Fruit fly (Drosophila melanogaster) whole organism, embryonic: ENCODE measurements around the gene CG43760.

Experiments
- Awh ChIP-seq: fragments of 200-800 bp; sonication (Bioruptor generic); IDR thresholded peaks from 2 replicates; pipeline ENCODE4, ENCODE4 v1.3.6; 2022; ENCODE audit warnings: missing biosample characterization, missing genetic modification characterization
- CG10147 ChIP-seq: fragments of 200-800 bp; sonication (Bioruptor generic); optimal IDR thresholded peaks from 2 replicates; lab custom pipeline; 2019; ENCODE audit warnings: missing biosample characterization, mild to moderate bottlenecking, missing genetic modification characterization, moderate library complexity
- CG1024 ChIP-seq: fragments of 200-800 bp; sonication (Bioruptor generic); IDR thresholded peaks from 2 replicates; pipeline ENCODE4 v1.3.6; 2022; ENCODE audit warnings: missing biosample characterization, missing genetic modification characterization
- CG10565 ChIP-seq: fragments of 200-800 bp; sonication (Bioruptor generic); optimal IDR thresholded peaks from 3 replicates; lab custom pipeline; 2016; ENCODE audit warnings: missing biosample characterization, mild to moderate bottlenecking, missing genetic modification characterization
- CG11504 ChIP-seq: fragments of 200-800 bp; sonication (Bioruptor generic); optimal IDR thresholded peaks from 3 replicates; lab custom pipeline; 2019; ENCODE audit warnings: missing biosample characterization, mild to moderate bottlenecking, missing genetic modification characterization, moderate library complexity
- CG14860 ChIP-seq: fragments of 200-800 bp; sonication (Bioruptor generic); IDR thresholded peaks from 3 replicates; pipeline ENCODE4 v1.3.6; 2022; ENCODE audit warnings: missing biosample characterization, missing genetic modification characterization; ENCODE audit not compliant: partially characterized antibody
- CG16863 ChIP-seq: fragments of 200-800 bp; sonication (Bioruptor generic); optimal IDR thresholded peaks from 3 replicates; lab custom pipeline; 2016; ENCODE audit warnings: missing biosample characterization, missing genetic modification characterization
- CG18262 ChIP-seq: fragments of 200-800 bp; optimal IDR thresholded peaks from 3 replicates; lab custom pipeline; 2019; ENCODE audit warnings: missing biosample characterization, mild to moderate bottlenecking, missing genetic modification characterization, moderate library complexity
- CG18619 ChIP-seq: fragments of 200-800 bp; sonication (Bioruptor generic); optimal IDR thresholded peaks from 3 replicates; lab custom pipeline; 2017; ENCODE audit warnings: missing biosample characterization, mild to moderate bottlenecking, missing genetic modification characterization
- CG33213 ChIP-seq: fragments of 200-800 bp; sonication (Bioruptor generic); optimal IDR thresholded peaks from 3 replicates; lab custom pipeline; 2016; ENCODE audit warnings: missing biosample characterization, missing genetic modification characterization
- CG4328 ChIP-seq: fragments of 200-800 bp; sonication (Bioruptor generic); optimal IDR thresholded peaks from 3 replicates; lab custom pipeline; 2017; ENCODE audit warnings: missing biosample characterization, missing genetic modification reagents, missing genetic modification characterization
- CG5180 ChIP-seq: fragments of 200-800 bp; sonication (Bioruptor generic); optimal IDR thresholded peaks from 3 replicates; lab custom pipeline; 2017; ENCODE audit warnings: missing biosample characterization, missing genetic modification characterization, mild to moderate bottlenecking, moderate library complexity, missing genetic modification reagents
- CG5245 ChIP-seq: fragments of 200-800 bp; sonication (Bioruptor generic); optimal IDR thresholded peaks from 3 replicates; lab custom pipeline; 2016; ENCODE audit warnings: missing biosample characterization, missing genetic modification characterization
- CG6791 ChIP-seq: fragments of 200-800 bp; sonication (Bioruptor generic); IDR thresholded peaks from 3 replicates; pipeline ENCODE4 v1.3.6; 2022; ENCODE audit warnings: missing biosample characterization, missing genetic modification characterization; ENCODE audit not compliant: partially characterized antibody
- Dll ChIP-seq: fragments of 200-800 bp; sonication (Bioruptor generic); IDR thresholded peaks from 4 replicates; pipeline ENCODE4 v1.3.6; 2022; ENCODE audit warnings: missing biosample characterization, missing genetic modification characterization; ENCODE audit not compliant: partially characterized antibody
- Dref ChIP-seq: fragments of 200-800 bp; sonication (Bioruptor generic); IDR thresholded peaks from 2 replicates; pipeline ENCODE4 v1.3.6; 2022; ENCODE audit warnings: missing biosample characterization, missing genetic modification characterization
- Elba2 ChIP-seq: fragments of 200-800 bp; sonication (Bioruptor generic); optimal IDR thresholded peaks from 3 replicates; lab custom pipeline; 2016; ENCODE audit warnings: missing biosample characterization, missing genetic modification characterization
- Fer3 ChIP-seq: fragments of 200-800 bp; sonication (Bioruptor generic); optimal IDR thresholded peaks from 2 replicates; lab custom pipeline; 2018; ENCODE audit warnings: missing biosample characterization, mild to moderate bottlenecking, missing genetic modification characterization, moderate library complexity
- GATAe ChIP-seq: fragments of 200-800 bp; sonication (Bioruptor generic); conservative IDR thresholded peaks from 2 replicates; pipeline ENCODE4 v1.3.6; 2022; ENCODE audit warnings: missing biosample characterization, missing genetic modification characterization
- HHEX ChIP-seq: fragments of 200-800 bp; sonication (Bioruptor generic); optimal IDR thresholded peaks from 3 replicates; lab custom pipeline; 2017; ENCODE audit warnings: missing biosample characterization, mild to moderate bottlenecking, missing genetic modification characterization, missing genetic modification reagents
- Lim3 ChIP-seq: fragments of 200-800 bp; sonication (Bioruptor generic); IDR thresholded peaks from 2 replicates; pipeline ENCODE4 v1.3.6; 2022; ENCODE audit warnings: missing biosample characterization, missing genetic modification characterization
- Lpt ChIP-seq: fragments of >200 bp; optimal IDR thresholded peaks from 2 replicates; lab custom pipeline; 2018; ENCODE audit warnings: missing biosample characterization, missing genetic modification characterization
- MTF-1 ChIP-seq: fragments of 200-800 bp; sonication (Bioruptor generic); optimal IDR thresholded peaks from 2 replicates; lab custom pipeline; 2018; ENCODE audit warnings: missing biosample characterization, mild to moderate bottlenecking, missing genetic modification characterization, borderline replicate concordance
- Mad ChIP-seq: fragments of 200-800 bp; sonication (Bioruptor generic); optimal IDR thresholded peaks from 2 replicates; lab custom pipeline; 2016; ENCODE audit warnings: missing biosample characterization, missing genetic modification characterization
- Nf-YB ChIP-seq: fragments of 200-800 bp; sonication (Bioruptor generic); optimal IDR thresholded peaks from 3 replicates; lab custom pipeline; 2019; ENCODE audit warnings: missing biosample characterization, mild to moderate bottlenecking, missing genetic modification characterization, moderate library complexity
- Sry-β ChIP-seq: fragments of 200-800 bp; sonication (Bioruptor generic); optimal IDR thresholded peaks from 2 replicates; lab custom pipeline; 2018; ENCODE audit warnings: missing biosample characterization, mild to moderate bottlenecking, missing genetic modification characterization, moderate library complexity
- ap ChIP-seq: fragments of 200-800 bp; sonication (Bioruptor generic); IDR thresholded peaks from 2 replicates; pipeline ENCODE4 v1.3.6; 2022; ENCODE audit warnings: missing biosample characterization, missing genetic modification characterization
- bowl ChIP-seq: fragments of 200-800 bp; sonication (Bioruptor generic); IDR thresholded peaks from 2 replicates; pipeline ENCODE4 v1.3.6; 2022; ENCODE audit warnings: missing biosample characterization, missing genetic modification characterization
- dan ChIP-seq: fragments of 200-800 bp; sonication (Bioruptor generic); IDR thresholded peaks from 2 replicates; pipeline ENCODE4 v1.3.6; 2022; ENCODE audit warnings: missing biosample characterization, missing genetic modification characterization
- dpn ChIP-seq, 2 experiments: fragments of 200-800 bp; sonication (Bioruptor generic); optimal IDR thresholded peaks; 3 replicates each; lab custom pipeline; 2016; ENCODE audit warnings: missing biosample characterization in 2 of 2, missing genetic modification characterization in 2 of 2
- ems ChIP-seq: fragments of 200-800 bp; sonication (Bioruptor generic); optimal IDR thresholded peaks from 3 replicates; lab custom pipeline; 2016; ENCODE audit warnings: missing biosample characterization, missing genetic modification characterization
- gsb ChIP-seq: fragments of 200-800 bp; sonication (Bioruptor generic); IDR thresholded peaks from 2 replicates; pipeline ENCODE4 v1.3.6; 2022; ENCODE audit warnings: missing biosample characterization, missing genetic modification characterization
- maf-S ChIP-seq: fragments of 200-800 bp; sonication (Bioruptor generic); optimal IDR thresholded peaks from 2 replicates; lab custom pipeline; 2016; ENCODE audit warnings: missing biosample characterization, missing genetic modification characterization
- mirr ChIP-seq: fragments of 200-800 bp; sonication (Bioruptor generic); optimal IDR thresholded peaks from 3 replicates; lab custom pipeline; 2018; ENCODE audit warnings: missing biosample characterization, mild to moderate bottlenecking, missing genetic modification characterization
- nom ChIP-seq: fragments of 200-800 bp; sonication (Bioruptor generic); optimal IDR thresholded peaks from 2 replicates; lab custom pipeline; 2017; ENCODE audit warnings: missing biosample characterization, missing genetic modification characterization, mild to moderate bottlenecking, moderate library complexity, missing genetic modification reagents
- pita ChIP-seq: fragments of 200-800 bp; sonication (Bioruptor generic); optimal IDR thresholded peaks from 2 replicates; lab custom pipeline; 2017; ENCODE audit warnings: missing biosample characterization, mild to moderate bottlenecking, missing genetic modification characterization
- pnt ChIP-seq: fragments of 200-800 bp; sonication (Bioruptor generic); optimal IDR thresholded peaks from 3 replicates; lab custom pipeline; 2016; ENCODE audit warnings: missing biosample characterization, missing genetic modification characterization
- pum ChIP-seq: fragments of 200-800 bp; sonication (Bioruptor generic); optimal IDR thresholded peaks from 2 replicates; lab custom pipeline; 2016; ENCODE audit warnings: missing biosample characterization, missing genetic modification characterization
- ranshi ChIP-seq: fragments of 200-800 bp; sonication (Bioruptor generic); IDR thresholded peaks from 2 replicates; pipeline ENCODE4 v1.3.6; 2022; ENCODE audit warnings: missing biosample characterization, missing genetic modification characterization
- run ChIP-seq: fragments of 200-800 bp; sonication (Bioruptor generic); optimal IDR thresholded peaks from 3 replicates; lab custom pipeline; 2018; ENCODE audit warnings: missing biosample characterization, mild to moderate bottlenecking, missing genetic modification characterization
- scrt ChIP-seq: fragments of 200-800 bp; sonication (Bioruptor generic); optimal IDR thresholded peaks from 2 replicates; lab custom pipeline; 2018; ENCODE audit warnings: missing biosample characterization, mild to moderate bottlenecking, missing genetic modification characterization, moderate library complexity
- sd ChIP-seq: fragments of 200-800 bp; sonication (Bioruptor generic); optimal IDR thresholded peaks from 3 replicates; lab custom pipeline; 2018; ENCODE audit warnings: missing biosample characterization, mild to moderate bottlenecking, missing genetic modification characterization, moderate library complexity
- sens-2 ChIP-seq: fragments of 200-800 bp; sonication (Bioruptor generic); IDR thresholded peaks from 2 replicates; pipeline ENCODE4 v1.3.6; 2022; ENCODE audit warnings: missing biosample characterization, missing genetic modification characterization
- sima ChIP-seq: fragments of 200-800 bp; sonication (Bioruptor generic); optimal IDR thresholded peaks from 2 replicates; lab custom pipeline; 2016; ENCODE audit warnings: missing biosample characterization, missing genetic modification characterization
- tll ChIP-seq, 2 experiments: fragments of 200-800 bp in 1 of 2; fragments of >200 bp in 1 of 2; sonication (Bioruptor generic) in 1 of 2; optimal IDR thresholded peaks; 2 replicates each; lab custom pipeline; 2017 to 2019; ENCODE audit warnings: missing biosample characterization in 2 of 2, missing genetic modification characterization in 2 of 2, mild to moderate bottlenecking in 1 of 2, moderate library complexity in 1 of 2
- tna ChIP-seq: fragments of 200-800 bp; sonication (Bioruptor generic); IDR thresholded peaks from 2 replicates; pipeline ENCODE4 v1.3.6; 2022; ENCODE audit warnings: missing biosample characterization, missing genetic modification characterization; ENCODE audit not compliant: partially characterized antibody
- yki ChIP-seq: fragments of >200 bp; optimal IDR thresholded peaks from 3 replicates; lab custom pipeline; 2018
- zfh1 ChIP-seq: fragments of 200-800 bp; sonication (Bioruptor generic); IDR thresholded peaks from 3 replicates; pipeline ENCODE4 v1.3.6; 2022; ENCODE audit warnings: missing biosample characterization, missing genetic modification characterization

The CG43760 gene

DNA sequence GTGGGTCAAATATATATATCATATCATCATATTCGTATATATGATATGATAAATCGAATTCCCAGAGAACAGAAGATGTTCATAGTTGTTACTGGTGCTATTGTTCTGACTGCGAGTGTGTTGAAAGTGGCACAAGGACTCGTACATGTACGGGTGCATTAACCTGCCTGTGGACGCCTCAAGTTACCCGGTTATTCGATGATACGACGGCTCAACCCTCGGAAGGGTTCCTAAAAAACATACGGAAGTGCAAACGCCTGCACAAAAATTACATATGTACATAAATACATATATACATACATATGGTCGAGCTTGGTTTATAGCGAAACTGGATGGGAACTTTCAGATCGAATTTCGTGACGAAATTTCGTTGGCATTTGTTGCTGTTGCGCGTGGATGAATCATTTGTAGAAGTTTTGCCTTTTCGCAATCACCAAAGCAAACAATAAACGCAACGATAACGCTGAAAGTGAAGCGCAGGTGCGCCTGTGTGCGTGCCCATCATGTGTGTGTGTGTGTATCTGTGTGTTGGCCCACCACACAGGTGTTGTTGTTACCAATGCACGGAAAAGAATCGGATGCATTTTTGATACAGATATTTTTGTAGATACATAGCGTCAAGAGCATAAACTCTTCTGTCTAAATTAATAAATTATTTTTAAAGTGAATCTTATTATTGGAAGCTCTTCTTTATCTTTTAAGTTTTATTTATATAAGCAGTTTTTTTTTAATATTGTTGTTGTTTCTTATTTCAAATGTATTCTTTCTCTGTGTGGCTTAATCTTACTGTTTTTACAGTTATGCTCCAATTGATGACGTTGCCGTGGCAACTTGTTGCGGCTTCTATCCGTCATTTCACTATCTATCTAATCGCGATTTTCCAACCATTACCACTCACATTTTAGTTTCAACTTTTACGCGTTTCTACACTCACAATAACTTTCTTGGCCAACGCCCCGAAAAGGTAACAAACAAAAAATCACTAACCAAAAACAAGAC, 14.9 kb downstream of the CG43760 start (continued):
- TF ChIP-seq sens-2 (GFP tag; lab: Robert Waterston, UW) (peak; percentile 52; the same call in 1 of the 2 replicates), dpn (GFP tag; optimal IDR thresholded peaks at IDR 0.05; lab: Kevin White, UChicago) (peak; percentile 15 to 64), ems (GFP tag; lab: Kevin White, UChicago) (peak; percentile 44), Awh (GFP tag; lab: Robert Waterston, UW) (peak; percentile 77; the same call in 1 of the 2 replicates), CG5245 (GFP tag; lab: Kevin White, UChicago) (peak; percentile 58), Lim3 (0 out of 2 replicates have a peak, but pooled peaks have one; percentile 42), CG4328 (GFP tag; lab: Kevin White, UChicago) (peak; percentile 24), mirr (no peak), Fer3 (tag; lab: Kevin White, UChicago) (peak; percentile 58), CG10147 (no peak), Lpt (GFP tag; lab: Kevin White, UChicago) (no peak), tna (no peak), CG1024 (GFP tag; lab: Robert Waterston, UW) (peak; percentile 64), MTF-1 (peak; percentile 24), Nf-YB (GFP tag; lab: Kevin White, UChicago) (peak; percentile 54), CG18619 (GFP tag; lab: Kevin White, UChicago) (peak; percentile 51), bowl (GFP tag; lab: Robert Waterston, UW) (peak; percentile 51; the same call in 1 of the 2 replicates), yki (lab: Kevin White, UChicago) (no peak), GATAe (GFP tag; lab: Robert Waterston, UW) (no peak; the same call in 1 of the 2 replicates), gsb (no peak), pnt (GFP tag; lab: Kevin White, UChicago) (no peak), sima (GFP tag; lab: Kevin White, UChicago) (no peak), HHEX (peak; percentile 58), Elba2 (GFP tag; lab: Kevin White, UChicago) (peak; percentile 10), sd (no peak), pita (no peak), Dll (GFP tag; lab: Robert Waterston, UW) (no peak), CG14860 (GFP tag; lab: Robert Waterston, UW) (no peak), tll (GFP tag; optimal IDR thresholded peaks at IDR 0.05; lab: Kevin White, UChicago) (peak in 1 of 2 experiments; percentile 29), CG10565 (GFP tag; lab: Kevin White, UChicago) (no peak), nom (GFP tag; lab: Kevin White, UChicago) (no peak), pum (no peak), run (tag; lab: Kevin White, UChicago) (no peak), ap (GFP tag; lab: Robert Waterston, UW) (peak; percentile 82), CG5180 (GFP tag; lab: Kevin White, UChicago) (no peak), CG6791 (no peak), CG18262 (tag; lab: Kevin White, UChicago) (peak; percentile 87), CG11504 (tag; lab: Kevin White, UChicago) (peak; percentile 87), Mad (peak; percentile 34), CG33213 (GFP tag; lab: Kevin White, UChicago) (peak; percentile 28), dan (GFP tag; lab: Robert Waterston, UW) (no peak), Dref (GFP tag; lab: Robert Waterston, UW) (no peak), zfh1 (GFP tag; lab: Robert Waterston, UW) (peak; percentile 76), scrt (GFP tag; lab: Kevin White, UChicago) (no peak), CG16863 (GFP tag; lab: Kevin White, UChicago) (no peak), Sry-β (GFP tag; lab: Kevin White, UChicago) (peak; percentile 5), maf-S (GFP tag; lab: Kevin White, UChicago) (no peak), ranshi (GFP tag; lab: Robert Waterston, UW) (peak; percentile 70; the same call in 1 of the 2 replicates)
